Worm (Caenorhabditis elegans) whole organism, mixed stage, embryonic: Measurements from ENCODE around the gene ggtb-1.
A peak's percentile ranks its signal among the peaks of the same experiment; 100 is the strongest.

ENCODE experiments used
- M03D4.4 ChIP-seq: sonication (generic microtip); optimal IDR thresholded peaks from 2 replicates; lab custom pipeline; 2017; ENCODE audit warnings: mild to moderate bottlenecking, missing genetic modification characterization, missing compliant biosample characterization
- bed-3 ChIP-seq: fragments of 200-800 bp; sonication (Bioruptor generic); optimal IDR thresholded peaks from 3 replicates; lab custom pipeline; 2018; ENCODE audit warnings: mild to moderate bottlenecking, missing genetic modification characterization, moderate library complexity, missing compliant biosample characterization
- blmp-1 ChIP-seq: fragments of 150-350 bp; optimal IDR thresholded peaks from 2 replicates; lab custom pipeline; 2014; ENCODE audit warnings: missing biosample characterization, missing genetic modification characterization
- ceh-39 ChIP-seq: fragments of 150-350 bp; optimal IDR thresholded peaks from 2 replicates; lab custom pipeline; 2014; ENCODE audit warnings: missing biosample characterization, missing genetic modification characterization
- ceh-43 ChIP-seq: fragments of 200-800 bp; sonication (Bioruptor generic); optimal IDR thresholded peaks from 2 replicates; lab custom pipeline; 2018; ENCODE audit warnings: mild to moderate bottlenecking, missing genetic modification characterization, moderate library complexity, missing compliant biosample characterization
- ceh-83 ChIP-seq: fragments of 200-800 bp; sonication (Bioruptor generic); optimal IDR thresholded peaks from 2 replicates; lab custom pipeline; 2018; ENCODE audit warnings: mild to moderate bottlenecking, missing genetic modification characterization, missing compliant biosample characterization
- ces-1 ChIP-seq: fragments of 150-350 bp; optimal IDR thresholded peaks from 2 replicates; lab custom pipeline; 2014; ENCODE audit warnings: missing biosample characterization, missing genetic modification reagents, missing genetic modification characterization
- cnd-1 ChIP-seq: fragments of 200-800 bp; sonication (Bioruptor generic); optimal IDR thresholded peaks from 2 replicates; lab custom pipeline; 2018; ENCODE audit warnings: mild to moderate bottlenecking, missing genetic modification characterization, missing compliant biosample characterization
- drap-1 ChIP-seq: fragments of 200-800 bp; sonication (Bioruptor generic); optimal IDR thresholded peaks from 3 replicates; lab custom pipeline; 2018; ENCODE audit warnings: mild to moderate bottlenecking, missing genetic modification characterization, missing compliant biosample characterization
- elt-1 ChIP-seq: sonication (generic microtip); optimal IDR thresholded peaks from 2 replicates; lab custom pipeline; 2017; ENCODE audit warnings: missing genetic modification characterization, mild to moderate bottlenecking, missing compliant biosample characterization, antibody characterized with exemption, moderate library complexity, borderline replicate concordance; ENCODE audit not compliant: insufficient read depth
- elt-3 ChIP-seq: fragments of 150-350 bp; optimal IDR thresholded peaks from 2 replicates; lab custom pipeline; 2014; ENCODE audit warnings: missing biosample characterization, missing genetic modification characterization
- flh-1 ChIP-seq: fragments of 200-800 bp; sonication (Bioruptor generic); optimal IDR thresholded peaks from 2 replicates; lab custom pipeline; 2018; ENCODE audit warnings: mild to moderate bottlenecking, missing genetic modification characterization, moderate library complexity, missing compliant biosample characterization
- ham-2 ChIP-seq: fragments of 200-800 bp; sonication (Bioruptor generic); optimal IDR thresholded peaks from 2 replicates; lab custom pipeline; 2018; ENCODE audit warnings: mild to moderate bottlenecking, missing genetic modification characterization, missing compliant biosample characterization
- hlh-1 ChIP-seq: fragments of 150-350 bp; optimal IDR thresholded peaks from 2 replicates; lab custom pipeline; 2014; ENCODE audit warnings: missing biosample characterization, missing genetic modification reagents, missing genetic modification characterization
- lin-13 ChIP-seq: fragments of 150-350 bp; optimal IDR thresholded peaks from 2 replicates; lab custom pipeline; 2014; ENCODE audit warnings: missing biosample characterization, missing genetic modification characterization
- lin-32 ChIP-seq: fragments of 200-800 bp; sonication (Bioruptor generic); optimal IDR thresholded peaks from 2 replicates; lab custom pipeline; 2018; ENCODE audit warnings: mild to moderate bottlenecking, missing genetic modification characterization, missing compliant biosample characterization
- lsy-2 ChIP-seq: fragments of 150-350 bp; optimal IDR thresholded peaks from 2 replicates; lab custom pipeline; 2014; ENCODE audit warnings: missing biosample characterization, missing genetic modification characterization
- mab-5 ChIP-seq: fragments of 150-350 bp; optimal IDR thresholded peaks from 2 replicates; lab custom pipeline; 2014; ENCODE audit warnings: missing biosample characterization, missing genetic modification characterization
- mep-1 ChIP-seq: fragments of 150-350 bp; optimal IDR thresholded peaks from 2 replicates; lab custom pipeline; 2017; ENCODE audit warnings: missing biosample characterization, missing genetic modification reagents, missing genetic modification characterization, inconsistent platforms
- mls-2 ChIP-seq: sonication (generic microtip); optimal IDR thresholded peaks from 2 replicates; lab custom pipeline; 2016; ENCODE audit warnings: mild to moderate bottlenecking, missing genetic modification characterization, moderate library complexity, missing compliant biosample characterization
- nhr-12 ChIP-seq: fragments of 150-350 bp; optimal IDR thresholded peaks from 2 replicates; lab custom pipeline; 2014; ENCODE audit warnings: missing biosample characterization, missing genetic modification characterization
- nhr-2 ChIP-seq: fragments of 150-350 bp; optimal IDR thresholded peaks from 2 replicates; lab custom pipeline; 2014; ENCODE audit warnings: missing biosample characterization, missing genetic modification characterization
- nhr-237 ChIP-seq: fragments of 150-350 bp; optimal IDR thresholded peaks from 2 replicates; lab custom pipeline; 2014; ENCODE audit warnings: missing biosample characterization, missing genetic modification characterization
- nhr-28 ChIP-seq: fragments of 150-350 bp; optimal IDR thresholded peaks from 2 replicates; lab custom pipeline; 2014; ENCODE audit warnings: missing biosample characterization, missing genetic modification characterization
- nhr-76 ChIP-seq: sonication (generic microtip); optimal IDR thresholded peaks from 2 replicates; lab custom pipeline; 2017; ENCODE audit warnings: missing biosample characterization, missing genetic modification characterization
- pha-4 ChIP-seq: fragments of 150-350 bp; optimal IDR thresholded peaks from 2 replicates; lab custom pipeline; 2018; ENCODE audit warnings: missing biosample characterization, missing genetic modification reagents, missing genetic modification characterization
- sem-2 ChIP-seq: fragments of 200-800 bp; sonication (Bioruptor generic); optimal IDR thresholded peaks from 2 replicates; lab custom pipeline; 2018; ENCODE audit warnings: mild to moderate bottlenecking, missing genetic modification characterization, missing compliant biosample characterization
- snpc-4 ChIP-seq: fragments of 150-350 bp; optimal IDR thresholded peaks from 2 replicates; lab custom pipeline; 2014; ENCODE audit warnings: missing biosample characterization, missing genetic modification characterization
- sptf-1 ChIP-seq: sonication (generic microtip); optimal IDR thresholded peaks from 2 replicates; lab custom pipeline; 2017; ENCODE audit warnings: mild to moderate bottlenecking, missing genetic modification characterization, moderate library complexity, missing compliant biosample characterization
- tbx-8 ChIP-seq: fragments of 200-800 bp; sonication (Bioruptor generic); optimal IDR thresholded peaks from 2 replicates; lab custom pipeline; 2018; ENCODE audit warnings: mild to moderate bottlenecking, missing genetic modification characterization, moderate library complexity, missing compliant biosample characterization
- unc-120 ChIP-seq: sonication (generic microtip); optimal IDR thresholded peaks from 2 replicates; lab custom pipeline; 2017; ENCODE audit warnings: missing genetic modification characterization, missing compliant biosample characterization; ENCODE audit not compliant: poor library complexity, severe bottlenecking
- unc-39 ChIP-seq: fragments of 150-350 bp; optimal IDR thresholded peaks from 2 replicates; lab custom pipeline; 2014; ENCODE audit warnings: missing biosample characterization, missing genetic modification characterization
- unc-62 ChIP-seq: fragments of 150-350 bp; optimal IDR thresholded peaks from 2 replicates; lab custom pipeline; 2014; ENCODE audit warnings: missing biosample characterization, missing genetic modification reagents, missing genetic modification characterization
- zip-8 ChIP-seq: fragments of 150-350 bp; optimal IDR thresholded peaks from 2 replicates; lab custom pipeline; 2014; ENCODE audit warnings: missing biosample characterization, missing genetic modification characterization
- ztf-11 ChIP-seq: fragments of 150-350 bp; optimal IDR thresholded peaks from 2 replicates; lab custom pipeline; 2014; ENCODE audit warnings: missing biosample characterization, missing genetic modification characterization

Gene ggtb-1

DNA sequence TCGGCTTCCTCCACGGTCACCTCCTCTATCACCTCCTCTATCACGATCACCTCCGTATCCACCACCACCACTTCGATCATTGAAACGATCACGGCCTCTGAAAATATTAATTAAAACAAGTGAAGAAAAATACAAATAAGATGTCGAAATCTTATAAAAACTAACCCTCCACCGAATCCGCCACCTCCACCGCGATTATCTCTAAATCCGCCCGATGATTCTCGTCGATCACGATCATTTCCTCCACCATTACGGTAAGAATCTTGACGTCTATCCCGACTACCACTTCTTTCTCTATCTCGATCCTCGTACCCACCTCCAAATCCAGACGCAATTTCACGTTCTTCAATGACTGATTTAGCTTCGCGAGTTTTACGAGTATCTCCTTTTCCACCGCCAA lies 25.7 kb downstream of the ggtb-1 start:
- TF ChIP-seq elt-3 (tag; lab: Kevin White, UChicago) (no peak), nhr-237 (tag; lab: Kevin White, UChicago) (no peak), nhr-76 (tag; lab: Kevin White, UChicago) (no peak), M03D4.4 (tag; lab: Kevin White, UChicago) (no peak), lin-13 (tag; lab: Kevin White, UChicago) (no peak), hlh-1 (no peak), snpc-4 (tag; lab: Kevin White, UChicago) (no peak), ham-2 (no peak), mab-5 (tag; lab: Kevin White, UChicago) (no peak), ceh-83 (GFP tag; lab: Kevin White, UChicago) (no peak), unc-62 (no peak), drap-1 (no peak), ces-1 (GFP tag; lab: Kevin White, UChicago) (no peak), unc-39 (tag; lab: Kevin White, UChicago) (no peak)

DNA sequence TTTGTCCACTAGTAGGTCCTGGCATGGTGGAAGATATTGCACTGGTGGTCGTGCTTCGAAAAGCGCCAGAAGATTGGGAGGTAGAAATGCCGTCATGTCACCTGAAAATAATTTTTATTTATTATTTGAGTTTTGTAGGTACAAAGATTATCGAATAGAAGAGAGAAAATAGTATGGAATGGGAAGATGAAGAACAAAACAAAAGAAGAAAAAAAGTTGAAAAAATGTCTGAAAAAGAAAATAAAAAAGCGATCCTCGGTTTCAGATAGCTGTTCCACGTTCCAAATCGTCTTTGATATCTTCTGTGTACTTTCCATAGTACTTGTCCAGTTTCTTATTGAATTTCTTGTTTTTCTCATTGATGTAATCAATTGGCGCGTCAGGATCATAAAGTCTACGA lies 27.5 kb downstream of the ggtb-1 start, which contains the start of gene rnp-7:
rnp-7 (minus strand) TSS at position 101 of the 400 bp plus-strand sequence.
- TF ChIP-seq nhr-76 (tag; lab: Kevin White, UChicago) (no peak), mls-2 (tag; lab: Kevin White, UChicago) (no peak), cnd-1 (tag; lab: Kevin White, UChicago) (no peak), snpc-4 (tag; lab: Kevin White, UChicago) (no peak), sptf-1 (tag; lab: Kevin White, UChicago) (no peak), ztf-11 (tag; lab: Kevin White, UChicago) (no peak), ceh-43 (GFP tag; lab: Kevin White, UChicago) (no peak), mab-5 (tag; lab: Kevin White, UChicago) (no peak), unc-62 (no peak), ham-2 (no peak), sem-2 (GFP tag; lab: Kevin White, UChicago) (no peak)

DNA sequence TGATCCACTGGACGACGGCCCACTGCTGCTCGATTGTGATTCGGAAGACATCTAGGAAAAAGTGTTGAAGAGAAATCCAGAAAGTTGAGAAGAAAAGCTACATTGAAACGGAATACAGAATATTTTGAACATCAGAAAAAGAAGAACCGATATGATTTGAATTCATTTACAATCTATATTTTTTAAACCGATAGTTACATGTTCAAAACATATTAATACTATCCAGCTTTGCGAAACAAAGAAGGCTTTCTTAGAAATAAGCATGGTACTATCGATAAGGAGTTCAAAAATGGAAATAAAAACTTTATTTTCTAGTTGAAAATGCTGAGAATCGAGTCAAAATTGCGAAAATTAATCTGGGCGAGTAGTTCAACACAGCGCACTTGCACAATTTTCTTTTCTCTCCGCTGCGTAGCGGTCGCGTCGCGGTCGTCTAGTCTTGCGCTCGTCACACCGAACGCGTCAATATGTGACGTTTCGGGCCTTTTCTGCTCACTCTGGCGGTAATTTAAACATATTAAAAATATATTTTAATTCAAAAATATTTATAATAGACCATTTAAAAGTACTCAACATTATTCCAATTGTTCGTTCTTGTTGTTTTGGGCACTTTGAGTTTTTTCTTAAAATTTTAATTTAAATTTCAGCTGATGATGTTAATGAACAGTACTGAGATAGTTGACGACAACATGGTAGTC lies 28.6 kb downstream of the ggtb-1 start, which contains the start of the genes syf-2 and K04G7.1:
syf-2 (minus strand) TSS at position 51 of the 698 bp plus-strand sequence.
K04G7.1 (plus strand) TSS at position 648 of the 698 bp plus-strand sequence.
- no peak for TF ChIP-seq nhr-28 (tag; lab: Kevin White, UChicago)
- TF ChIP-seq unc-62, result peak; percentile 70
- TF ChIP-seq ceh-39, result peak; percentile 87
- TF ChIP-seq M03D4.4 (tag; lab: Kevin White, UChicago), result no peak
- TF ChIP-seq lin-13 (tag; lab: Kevin White, UChicago), result peak; percentile 96
- TF ChIP-seq nhr-2 (tag; lab: Kevin White, UChicago), result peak; percentile 42
- TF ChIP-seq zip-8, result no peak
- peak; percentile 88 for TF ChIP-seq nhr-237 (tag; lab: Kevin White, UChicago)
- no peak for TF ChIP-seq flh-1
- no peak for TF ChIP-seq nhr-76 (tag; lab: Kevin White, UChicago)
- TF ChIP-seq cnd-1 (tag; lab: Kevin White, UChicago), result no peak
- no peak for TF ChIP-seq tbx-8 (GFP tag; lab: Kevin White, UChicago)
- TF ChIP-seq elt-3 (tag; lab: Kevin White, UChicago), result no peak
- TF ChIP-seq sptf-1 (tag; lab: Kevin White, UChicago), result peak; percentile 78
- no peak for TF ChIP-seq blmp-1 (tag; lab: Kevin White, UChicago)
- no peak for TF ChIP-seq ceh-83 (GFP tag; lab: Kevin White, UChicago)
- peak; percentile 69 for TF ChIP-seq hlh-1
- TF ChIP-seq ztf-11 (tag; lab: Kevin White, UChicago), result no peak
- TF ChIP-seq mls-2 (tag; lab: Kevin White, UChicago), result peak; percentile 9
- TF ChIP-seq ham-2, result no peak
- TF ChIP-seq unc-120 (tag; lab: Kevin White, UChicago), result peak; percentile 53
- no peak for TF ChIP-seq mab-5 (tag; lab: Kevin White, UChicago)
- TF ChIP-seq elt-1 (tag; lab: Kevin White, UChicago), result no peak
- TF ChIP-seq ceh-43 (GFP tag; lab: Kevin White, UChicago), result peak; percentile 3
- TF ChIP-seq pha-4 (tag; lab: Kevin White, UChicago), result peak; percentile 85
- no peak for TF ChIP-seq nhr-12
- TF ChIP-seq lsy-2 (tag; lab: Kevin White, UChicago), result peak; percentile 89
- TF ChIP-seq ces-1 (GFP tag; lab: Kevin White, UChicago), result peak; percentile 80
- TF ChIP-seq sem-2 (GFP tag; lab: Kevin White, UChicago), result no peak
- peak; percentile 98 for TF ChIP-seq mep-1 (tag; lab: Kevin White, UChicago)
- no peak for TF ChIP-seq snpc-4 (tag; lab: Kevin White, UChicago)
- no peak for TF ChIP-seq bed-3 (GFP tag; lab: Kevin White, UChicago)
- no peak for TF ChIP-seq lin-32 (GFP tag; lab: Kevin White, UChicago)
- no peak for TF ChIP-seq unc-39 (tag; lab: Kevin White, UChicago)
- TF ChIP-seq drap-1, result peak; percentile 42
